Worm (Caenorhabditis elegans) whole organism, L3 larva: Measurements from ENCODE around the gene slc-36.1.

ENCODE experiments used
- ama-1 ChIP-seq: fragments of 150-350 bp; optimal IDR thresholded peaks from 2 replicates; lab custom pipeline; 2018
- hmg-11 ChIP-seq: sonication (generic microtip); optimal IDR thresholded peaks from 2 replicates; lab custom pipeline; 2016; ENCODE audit warnings: missing genetic modification characterization, missing compliant biosample characterization
- nhr-12 ChIP-seq: fragments of 150-350 bp; optimal IDR thresholded peaks from 2 replicates; lab custom pipeline; 2014; ENCODE audit warnings: missing biosample characterization, missing genetic modification characterization
- nhr-237 ChIP-seq: fragments of 150-350 bp; optimal IDR thresholded peaks from 2 replicates; lab custom pipeline; 2014; ENCODE audit warnings: missing biosample characterization, missing genetic modification characterization
- nhr-43 ChIP-seq: sonication (generic microtip); optimal IDR thresholded peaks from 2 replicates; lab custom pipeline; 2016; ENCODE audit warnings: mild to moderate bottlenecking, missing genetic modification characterization, missing compliant biosample characterization; ENCODE audit not compliant: poor library complexity, severe bottlenecking
- sea-2 ChIP-seq: fragments of 150-350 bp; sonication (generic microtip); optimal IDR thresholded peaks from 4 replicates; lab custom pipeline; 2014; ENCODE audit warnings: missing biosample characterization, missing genetic modification reagents, missing genetic modification characterization
- snpc-4 ChIP-seq: fragments of 150-350 bp; optimal IDR thresholded peaks from 2 replicates; lab custom pipeline; 2014; ENCODE audit warnings: missing biosample characterization, missing genetic modification characterization
- unc-39 ChIP-seq: sonication (generic microtip); optimal IDR thresholded peaks from 4 replicates; lab custom pipeline; 2017; ENCODE audit warnings: missing biosample characterization, missing genetic modification characterization
- ztf-11 ChIP-seq: fragments of 150-350 bp; optimal IDR thresholded peaks from 2 replicates; lab custom pipeline; 2014; ENCODE audit warnings: missing biosample characterization, missing genetic modification characterization

- TF ChIP-seq snpc-4 (tag; lab: Kevin White, UChicago) = no peak
- no peak for TF ChIP-seq nhr-43 (tag; lab: Kevin White, UChicago)
- no peak for TF ChIP-seq ama-1 (lab: Kevin White, UChicago)
- TF ChIP-seq ztf-11 (tag; lab: Kevin White, UChicago) = no peak
- TF ChIP-seq unc-39 (tag; lab: Kevin White, UChicago) = no peak
- TF ChIP-seq nhr-12 (tag; lab: Kevin White, UChicago) = no peak
- TF ChIP-seq hmg-11 = no peak
- no peak for TF ChIP-seq sea-2 (GFP tag; lab: Kevin White, UChicago)
- TF ChIP-seq nhr-237 (tag; lab: Kevin White, UChicago) = no peak
Observed at ce11 chrIII:13322578-13322977, 15.3 kb downstream of the slc-36.1 start, which contains the start of gene F53A2.11.
